Worm (Caenorhabditis elegans) whole organism, late embryonic: ENCODE results near the gene srw-3.

Experiments
- C08G9.2 ChIP-seq: sonication (generic microtip); optimal IDR thresholded peaks from 2 replicates; lab custom pipeline; 2016; ENCODE audit warnings: mild to moderate bottlenecking, missing genetic modification characterization, moderate library complexity, missing compliant biosample characterization
- C38D4.7 ChIP-seq: fragments of 200-800 bp; sonication (Bioruptor generic); optimal IDR thresholded peaks from 2 replicates; lab custom pipeline; 2018; ENCODE audit warnings: mild to moderate bottlenecking, missing genetic modification characterization, moderate library complexity, missing compliant biosample characterization
- F13H6.1 ChIP-seq: sonication (generic microtip); optimal IDR thresholded peaks from 2 replicates; lab custom pipeline; 2016; ENCODE audit warnings: missing genetic modification characterization, missing compliant biosample characterization
- K02D7.2 ChIP-seq: sonication (generic microtip); optimal IDR thresholded peaks from 2 replicates; lab custom pipeline; 2017; ENCODE audit warnings: mild to moderate bottlenecking, missing genetic modification characterization, missing compliant biosample characterization
- K09A11.1 ChIP-seq: sonication (generic microtip); optimal IDR thresholded peaks from 2 replicates; lab custom pipeline; 2017; ENCODE audit warnings: antibody characterized with exemption, mild to moderate bottlenecking, missing genetic modification characterization, missing compliant biosample characterization; ENCODE audit not compliant: insufficient read depth
- T23F11.4 ChIP-seq: fragments of 200-800 bp; sonication (Bioruptor generic); optimal IDR thresholded peaks from 2 replicates; lab custom pipeline; 2018; ENCODE audit warnings: mild to moderate bottlenecking, missing genetic modification characterization, missing compliant biosample characterization
- ahr-1 ChIP-seq: sonication (generic microtip); optimal IDR thresholded peaks from 2 replicates; lab custom pipeline; 2016; ENCODE audit warnings: missing genetic modification characterization, missing compliant biosample characterization
- ceh-14 ChIP-seq: sonication (generic microtip); optimal IDR thresholded peaks from 2 replicates; lab custom pipeline; 2016; ENCODE audit warnings: missing genotype, missing genetic modification characterization, missing compliant biosample characterization
- ceh-19 ChIP-seq: fragments of 200-800 bp; sonication (Bioruptor generic); optimal IDR thresholded peaks from 2 replicates; lab custom pipeline; 2018; ENCODE audit warnings: mild to moderate bottlenecking, missing genetic modification characterization, missing compliant biosample characterization
- ceh-2 ChIP-seq: sonication (generic microtip); optimal IDR thresholded peaks from 2 replicates; lab custom pipeline; 2016; ENCODE audit warnings: missing genotype, missing genetic modification characterization, missing compliant biosample characterization
- ceh-22 ChIP-seq: sonication (generic microtip); optimal IDR thresholded peaks from 2 replicates; lab custom pipeline; 2017; ENCODE audit warnings: missing biosample characterization, missing genetic modification characterization
- ceh-24 ChIP-seq: sonication (generic microtip); optimal IDR thresholded peaks from 2 replicates; lab custom pipeline; 2016; ENCODE audit warnings: mild to moderate bottlenecking, missing genetic modification characterization, missing compliant biosample characterization
- ceh-30 ChIP-seq: fragments of 150-350 bp; optimal IDR thresholded peaks from 2 replicates; lab custom pipeline; 2014; ENCODE audit warnings: missing biosample characterization, missing genetic modification characterization
- ceh-31 ChIP-seq: sonication (generic microtip); optimal IDR thresholded peaks from 2 replicates; lab custom pipeline; 2016; ENCODE audit warnings: missing genetic modification characterization, missing compliant biosample characterization
- ceh-34 ChIP-seq: sonication (generic microtip); optimal IDR thresholded peaks from 2 replicates; lab custom pipeline; 2016; ENCODE audit warnings: mild to moderate bottlenecking, missing genetic modification characterization, missing compliant biosample characterization
- ceh-45 ChIP-seq: fragments of 200-800 bp; sonication (Bioruptor generic); IDR thresholded peaks from 2 replicates; pipeline ENCODE4 v1.3.6; 2022; ENCODE audit warnings: missing genetic modification reagents, missing genetic modification characterization, missing compliant biosample characterization
- ceh-48 ChIP-seq: sonication (generic microtip); optimal IDR thresholded peaks from 2 replicates; lab custom pipeline; 2016; ENCODE audit warnings: missing genetic modification characterization, inconsistent platforms, missing compliant biosample characterization
- ceh-9 ChIP-seq: sonication (generic microtip); optimal IDR thresholded peaks from 2 replicates; lab custom pipeline; 2016; ENCODE audit warnings: mild to moderate bottlenecking, missing genetic modification characterization, inconsistent platforms, missing compliant biosample characterization
- che-1 ChIP-seq: sonication (generic microtip); optimal IDR thresholded peaks from 2 replicates; lab custom pipeline; 2016; ENCODE audit warnings: mild to moderate bottlenecking, missing genetic modification characterization, missing compliant biosample characterization
- dmd-4 ChIP-seq: sonication (generic microtip); optimal IDR thresholded peaks from 2 replicates; lab custom pipeline; 2016; ENCODE audit warnings: borderline replicate concordance, missing genetic modification characterization, missing compliant biosample characterization
- dve-1 ChIP-seq: sonication (generic microtip); optimal IDR thresholded peaks from 2 replicates; lab custom pipeline; 2017; ENCODE audit warnings: antibody characterized with exemption, mild to moderate bottlenecking, missing genetic modification characterization, missing compliant biosample characterization
- elt-2 ChIP-seq: sonication (generic microtip); optimal IDR thresholded peaks from 2 replicates; lab custom pipeline; 2016; ENCODE audit warnings: missing genetic modification reagents, missing genetic modification characterization, missing compliant biosample characterization
- elt-4 ChIP-seq: sonication (generic microtip); optimal IDR thresholded peaks from 2 replicates; lab custom pipeline; 2016; ENCODE audit warnings: missing genetic modification characterization, missing compliant biosample characterization
- ets-4 ChIP-seq: sonication (generic microtip); optimal IDR thresholded peaks from 2 replicates; lab custom pipeline; 2016; ENCODE audit warnings: missing genetic modification characterization, missing compliant biosample characterization
- eyg-1 ChIP-seq: sonication (generic microtip); optimal IDR thresholded peaks from 2 replicates; lab custom pipeline; 2016; ENCODE audit warnings: missing genotype, missing genetic modification characterization, missing compliant biosample characterization
- fax-1 ChIP-seq: sonication (generic microtip); optimal IDR thresholded peaks from 2 replicates; lab custom pipeline; 2016; ENCODE audit warnings: missing genotype, missing genetic modification characterization, missing compliant biosample characterization
- fkh-6 ChIP-seq: sonication (generic microtip); optimal IDR thresholded peaks from 2 replicates; lab custom pipeline; 2016; ENCODE audit warnings: missing genetic modification characterization, missing compliant biosample characterization
- hlh-13 ChIP-seq: fragments of 200-800 bp; sonication (Bioruptor generic); optimal IDR thresholded peaks from 2 replicates; lab custom pipeline; 2018; ENCODE audit warnings: mild to moderate bottlenecking, missing genetic modification characterization, missing compliant biosample characterization
- hlh-15 ChIP-seq: sonication (generic microtip); optimal IDR thresholded peaks from 2 replicates; lab custom pipeline; 2016; ENCODE audit warnings: missing genetic modification characterization, missing compliant biosample characterization
- hlh-8 ChIP-seq: sonication (generic microtip); optimal IDR thresholded peaks from 2 replicates; lab custom pipeline; 2016; ENCODE audit warnings: missing genotype, missing genetic modification characterization, missing compliant biosample characterization
- lin-11 ChIP-seq: fragments of 200-800 bp; sonication (Bioruptor generic); optimal IDR thresholded peaks from 2 replicates; lab custom pipeline; 2018; ENCODE audit warnings: mild to moderate bottlenecking, missing genetic modification characterization, missing compliant biosample characterization
- madf-2 ChIP-seq: sonication (generic microtip); optimal IDR thresholded peaks from 2 replicates; lab custom pipeline; 2017; ENCODE audit warnings: missing genetic modification characterization, missing compliant biosample characterization
- mec-3 ChIP-seq: sonication (generic microtip); optimal IDR thresholded peaks from 2 replicates; lab custom pipeline; 2016; ENCODE audit warnings: borderline replicate concordance, missing genetic modification characterization, missing compliant biosample characterization
- nhr-11 ChIP-seq: fragments of 150-350 bp; optimal IDR thresholded peaks from 2 replicates; lab custom pipeline; 2014; ENCODE audit warnings: missing biosample characterization, missing genetic modification characterization
- nhr-232 ChIP-seq: sonication (generic microtip); optimal IDR thresholded peaks from 2 replicates; lab custom pipeline; 2016; ENCODE audit warnings: missing genetic modification characterization, missing compliant biosample characterization
- odd-2 ChIP-seq: sonication (generic microtip); optimal IDR thresholded peaks from 2 replicates; lab custom pipeline; 2017; ENCODE audit warnings: antibody characterized with exemption, mild to moderate bottlenecking, missing genetic modification characterization, missing compliant biosample characterization
- pag-3 ChIP-seq: sonication (generic microtip); optimal IDR thresholded peaks from 2 replicates; lab custom pipeline; 2016; ENCODE audit warnings: missing compliant biosample characterization, missing genetic modification characterization, borderline replicate concordance
- pat-9 ChIP-seq: fragments of 200-800 bp; sonication (Bioruptor generic); optimal IDR thresholded peaks from 2 replicates; lab custom pipeline; 2018; ENCODE audit warnings: mild to moderate bottlenecking, missing genetic modification characterization, moderate library complexity, missing compliant biosample characterization
- pax-1 ChIP-seq: fragments of 150-350 bp; optimal IDR thresholded peaks from 2 replicates; lab custom pipeline; 2014; ENCODE audit warnings: missing biosample characterization, missing genetic modification characterization
- pha-2 ChIP-seq: sonication (generic microtip); optimal IDR thresholded peaks from 2 replicates; lab custom pipeline; 2017; ENCODE audit warnings: mild to moderate bottlenecking, missing genetic modification characterization, missing compliant biosample characterization
- pha-4 ChIP-seq: fragments of 150-350 bp; optimal IDR thresholded peaks from 2 replicates; lab custom pipeline; 2018; ENCODE audit warnings: missing biosample characterization, missing genetic modification reagents, missing genetic modification characterization
- pqm-1 ChIP-seq: sonication (generic microtip); optimal IDR thresholded peaks from 2 replicates; lab custom pipeline; 2016; ENCODE audit warnings: missing genetic modification characterization, missing compliant biosample characterization
- ref-2 ChIP-seq: sonication (generic microtip); optimal IDR thresholded peaks from 2 replicates; lab custom pipeline; 2016; ENCODE audit warnings: missing genetic modification characterization, missing compliant biosample characterization
- rnt-1 ChIP-seq: sonication (generic microtip); optimal IDR thresholded peaks from 2 replicates; lab custom pipeline; 2016; ENCODE audit warnings: missing genetic modification characterization, missing compliant biosample characterization
- sdc-2 ChIP-seq: sonication (generic microtip); optimal IDR thresholded peaks from 2 replicates; lab custom pipeline; 2016; ENCODE audit warnings: missing genotype, missing genetic modification characterization, missing compliant biosample characterization
- sox-4 ChIP-seq: sonication (generic microtip); optimal IDR thresholded peaks from 2 replicates; lab custom pipeline; 2017; ENCODE audit warnings: mild to moderate bottlenecking, missing genetic modification characterization, inconsistent platforms, missing compliant biosample characterization
- syd-9 ChIP-seq: sonication (generic microtip); optimal IDR thresholded peaks from 2 replicates; lab custom pipeline; 2016; ENCODE audit warnings: mild to moderate bottlenecking, missing genetic modification characterization, moderate library complexity, missing compliant biosample characterization
- tbx-2 ChIP-seq: sonication (generic microtip); optimal IDR thresholded peaks from 2 replicates; lab custom pipeline; 2016; ENCODE audit warnings: missing genetic modification characterization, missing compliant biosample characterization
- ttx-3 ChIP-seq: sonication (generic microtip); optimal IDR thresholded peaks from 2 replicates; lab custom pipeline; 2016; ENCODE audit warnings: missing genetic modification reagents, missing genetic modification characterization, missing compliant biosample characterization
- unc-3 ChIP-seq, 2 experiments: fragments of 200-800 bp in 1 of 2; sonication (Bioruptor generic) in 1 of 2; sonication (generic microtip) in 1 of 2; conservative IDR thresholded peaks in 1 of 2; optimal IDR thresholded peaks in 1 of 2; 2 replicates each; pipeline versions ENCODE4 v1.3.6 to Lab custom; 2016 to 2022; ENCODE audit warnings: missing compliant biosample characterization in 2 of 2, missing genetic modification characterization in 2 of 2, missing genetic modification reagents in 1 of 2
- unc-42 ChIP-seq: sonication (generic microtip); optimal IDR thresholded peaks from 2 replicates; lab custom pipeline; 2016; ENCODE audit warnings: missing genotype, missing genetic modification characterization, missing compliant biosample characterization
- unc-86 ChIP-seq: sonication (generic microtip); optimal IDR thresholded peaks from 2 replicates; lab custom pipeline; 2016; ENCODE audit warnings: missing genetic modification characterization, missing compliant biosample characterization
- zip-5 ChIP-seq: sonication (generic microtip); optimal IDR thresholded peaks from 2 replicates; lab custom pipeline; 2016; ENCODE audit warnings: missing genetic modification characterization, missing compliant biosample characterization

The srw-3 gene

ce11 chrV:7745903-7746302, 40.5 kb downstream of the srw-3 start:
- no peak for TF ChIP-seq nhr-11 (tag; lab: Kevin White, UChicago)
- no peak for TF ChIP-seq ceh-24 (tag; lab: Kevin White, UChicago)
- no peak for TF ChIP-seq ceh-30 (tag; lab: Kevin White, UChicago)
- no peak for TF ChIP-seq hlh-8 (tag; lab: Kevin White, UChicago)
- no peak for TF ChIP-seq che-1 (tag; lab: Kevin White, UChicago)
- no peak for TF ChIP-seq madf-2 (tag; lab: Kevin White, UChicago)
- no peak for TF ChIP-seq hlh-13 (GFP tag; lab: Kevin White, UChicago)
- no peak for TF ChIP-seq syd-9 (tag; lab: Kevin White, UChicago)
- no peak for TF ChIP-seq pax-1 (tag; lab: Kevin White, UChicago)
- TF ChIP-seq fkh-6 (tag; lab: Kevin White, UChicago) = peak; percentile 16
- TF ChIP-seq pqm-1 = no peak
- no peak for TF ChIP-seq sdc-2 (tag; lab: Kevin White, UChicago)
- no peak for TF ChIP-seq ets-4 (tag; lab: Kevin White, UChicago)
- no peak for TF ChIP-seq hlh-15 (tag; lab: Kevin White, UChicago)
- peak; percentile 70 for TF ChIP-seq tbx-2 (tag; lab: Kevin White, UChicago)
- TF ChIP-seq T23F11.4 (GFP tag; lab: Kevin White, UChicago) = no peak
- no peak for TF ChIP-seq pat-9 (tag; lab: Kevin White, UChicago)
- no peak for TF ChIP-seq zip-5
- no peak for TF ChIP-seq fax-1
- TF ChIP-seq odd-2 (tag; lab: Kevin White, UChicago) = no peak
- TF ChIP-seq ahr-1 = no peak
- TF ChIP-seq unc-42 (tag; lab: Kevin White, UChicago) = no peak
- peak; percentile 25 for TF ChIP-seq ceh-2 (tag; lab: Kevin White, UChicago)
- no peak for TF ChIP-seq ttx-3 (tag; lab: Kevin White, UChicago)
- no peak for TF ChIP-seq elt-2
- TF ChIP-seq K02D7.2 = no peak
- TF ChIP-seq ceh-45 = no peak
- no peak for TF ChIP-seq eyg-1 (tag; lab: Kevin White, UChicago)
- TF ChIP-seq K09A11.1 (tag; lab: Kevin White, UChicago) = no peak
- no peak for TF ChIP-seq pag-3 (tag; lab: Kevin White, UChicago)
- peak; percentile 17 for TF ChIP-seq ceh-34 (tag; lab: Kevin White, UChicago)
- no peak for TF ChIP-seq unc-3 (GFP tag; conservative IDR thresholded peaks at IDR 0.05; lab: Robert Waterston, UW)
- TF ChIP-seq unc-3 (tag; optimal IDR thresholded peaks at IDR 0.05; lab: Kevin White, UChicago) = no peak
- TF ChIP-seq ceh-9 = no peak
- no peak for TF ChIP-seq ceh-48 (tag; lab: Kevin White, UChicago)
- no peak for TF ChIP-seq C38D4.7 (GFP tag; lab: Kevin White, UChicago)
- TF ChIP-seq ceh-31 (tag; lab: Kevin White, UChicago) = no peak
- TF ChIP-seq rnt-1 (tag; lab: Kevin White, UChicago) = no peak
- TF ChIP-seq ref-2 (tag; lab: Kevin White, UChicago) = peak; percentile 39
- TF ChIP-seq ceh-14 (tag; lab: Kevin White, UChicago) = peak; percentile 48
- TF ChIP-seq pha-2 (tag; lab: Kevin White, UChicago) = peak; percentile 29
- TF ChIP-seq pha-4 (tag; lab: Kevin White, UChicago) = no peak
- no peak for TF ChIP-seq elt-4 (tag; lab: Kevin White, UChicago)
- TF ChIP-seq unc-86 (tag; lab: Kevin White, UChicago) = no peak
- no peak for TF ChIP-seq nhr-232 (tag; lab: Kevin White, UChicago)
- no peak for TF ChIP-seq ceh-22 (tag; lab: Kevin White, UChicago)
- TF ChIP-seq lin-11 (tag; lab: Kevin White, UChicago) = no peak
- TF ChIP-seq mec-3 (tag; lab: Kevin White, UChicago) = peak; percentile 34
- peak; percentile 42 for TF ChIP-seq C08G9.2 (tag; lab: Kevin White, UChicago)
- TF ChIP-seq ceh-19 (GFP tag; lab: Kevin White, UChicago) = no peak
- TF ChIP-seq sox-4 (tag; lab: Kevin White, UChicago) = no peak
- no peak for TF ChIP-seq F13H6.1 (tag; lab: Kevin White, UChicago)
- peak; percentile 30 for TF ChIP-seq dmd-4 (tag; lab: Kevin White, UChicago)
- TF ChIP-seq dve-1 = no peak
